Worm (Caenorhabditis elegans) whole organism, L1 larva: ENCODE data around the gene C54E10.7.

ENCODE experiments used
- ama-1 ChIP-seq: fragments of 150-350 bp; optimal IDR thresholded peaks from 2 replicates; lab custom pipeline; 2014
- lin-35 ChIP-seq, 2 experiments: fragments of 150-350 bp; optimal IDR thresholded peaks; 2 replicates each; lab custom pipeline; 2014; ENCODE audit warnings: missing biosample characterization in 2 of 2, missing genetic modification characterization in 2 of 2, missing genetic modification reagents in 2 of 2
- lir-3 ChIP-seq: sonication (generic microtip); optimal IDR thresholded peaks from 2 replicates; lab custom pipeline; 2016; ENCODE audit warnings: mild to moderate bottlenecking, missing genetic modification characterization, moderate library complexity, missing compliant biosample characterization; ENCODE audit not compliant: poor library complexity

DNA sequence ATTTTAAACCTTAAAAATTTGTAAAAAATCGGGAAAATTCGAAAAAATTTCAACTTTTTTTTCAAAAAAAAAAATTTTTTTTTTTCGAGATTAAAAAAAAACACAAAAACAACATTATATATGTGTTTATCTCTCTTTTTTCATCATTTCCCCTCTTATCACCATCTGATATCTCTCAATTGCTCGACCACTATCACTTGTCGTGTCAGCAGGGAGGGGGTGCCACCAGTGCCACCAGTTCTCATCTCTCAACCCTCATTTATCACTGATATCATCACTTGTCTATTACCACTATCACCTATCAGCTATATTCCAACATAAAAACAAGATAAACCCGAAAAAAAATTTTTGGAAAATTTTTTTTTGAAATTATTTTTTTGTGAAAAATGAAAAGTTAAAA lies 15.0 kb downstream of the C54E10.7 start:
- TF ChIP-seq lin-35 (GFP tag; optimal IDR thresholded peaks at IDR 0.05; lab: Kevin White, UChicago) (no peak), lir-3 (tag; lab: Kevin White, UChicago) (no peak), ama-1 (no peak)
